Fruit fly (Drosophila melanogaster) whole organism, wandering third instar larva: ENCODE data around the gene CG18428.

Experiments
- CG32264 ChIP-seq: fragments of 200-800 bp; sonication (Bioruptor generic); optimal IDR thresholded peaks from 2 replicates; lab custom pipeline; 2016; ENCODE audit warnings: missing biosample characterization, missing genetic modification characterization
- CG9705 ChIP-seq: fragments of 200-800 bp; sonication (Bioruptor generic); optimal IDR thresholded peaks from 2 replicates; lab custom pipeline; 2018; ENCODE audit warnings: missing biosample characterization, mild to moderate bottlenecking, missing genetic modification characterization
- CrebA ChIP-seq: fragments of 200-800 bp; sonication (Bioruptor generic); optimal IDR thresholded peaks from 2 replicates; lab custom pipeline; 2016; ENCODE audit warnings: missing biosample characterization, mild to moderate bottlenecking, missing genetic modification characterization, borderline replicate concordance
- Dfd ChIP-seq: fragments of >200 bp; optimal IDR thresholded peaks from 2 replicates; lab custom pipeline; 2017; ENCODE audit warnings: missing biosample characterization, missing genetic modification characterization
- Dif ChIP-seq: fragments of 200-275, 200-300 bp; sonication (Bioruptor generic); optimal IDR thresholded peaks from 2 replicates; lab custom pipeline; 2018; ENCODE audit warnings: missing biosample characterization, missing genetic modification characterization; ENCODE audit not compliant: partially characterized antibody
- GATAd ChIP-seq: sonication (Bioruptor generic); optimal IDR thresholded peaks from 2 replicates; lab custom pipeline; 2016; ENCODE audit warnings: missing biosample characterization, missing genetic modification characterization
- Hnf4 ChIP-seq: fragments of 200-800 bp; sonication (Bioruptor generic); optimal IDR thresholded peaks from 2 replicates; lab custom pipeline; 2016; ENCODE audit warnings: missing biosample characterization, mild to moderate bottlenecking, missing genetic modification characterization
- Hr78 ChIP-seq: fragments of >200 bp; optimal IDR thresholded peaks from 2 replicates; lab custom pipeline; 2017; ENCODE audit warnings: missing biosample characterization, missing genetic modification characterization
- Hr83 ChIP-seq: fragments of 200-300 bp; sonication (Bioruptor generic); optimal IDR thresholded peaks from 2 replicates; lab custom pipeline; 2016; ENCODE audit warnings: missing biosample characterization, mild to moderate bottlenecking, missing genetic modification characterization, moderate library complexity; ENCODE audit not compliant: poor library complexity, severe bottlenecking
- Jra ChIP-seq: sonication (Bioruptor generic); optimal IDR thresholded peaks from 2 replicates; lab custom pipeline; 2016; ENCODE audit warnings: missing biosample characterization, missing genetic modification characterization
- Myc ChIP-seq: fragments of >200 bp; optimal IDR thresholded peaks from 2 replicates; lab custom pipeline; 2017
- N ChIP-seq: fragments of >200 bp; optimal IDR thresholded peaks from 2 replicates; lab custom pipeline; 2018; ENCODE audit warnings: missing biosample characterization, missing external identifiers, missing genetic modification characterization
- OdsH ChIP-seq: fragments of 200-800 bp; sonication (Bioruptor generic); optimal IDR thresholded peaks from 2 replicates; lab custom pipeline; 2016; ENCODE audit warnings: missing biosample characterization, mild to moderate bottlenecking, missing genetic modification characterization
- Rel ChIP-seq, 2 experiments: fragments of 200-800 bp; sonication (Bioruptor generic) in 1 of 2; optimal IDR thresholded peaks; 2 replicates in 1 of 2; 3 replicates in 1 of 2; lab custom pipeline; 2016 to 2019; ENCODE audit warnings: mild to moderate bottlenecking in 2 of 2, missing biosample characterization in 2 of 2, missing genetic modification characterization in 2 of 2, moderate library complexity in 1 of 2
- Sp1 ChIP-seq: fragments of 200-800 bp; sonication (Bioruptor generic); optimal IDR thresholded peaks from 3 replicates; lab custom pipeline; 2019; ENCODE audit warnings: missing biosample characterization, mild to moderate bottlenecking, missing genetic modification characterization, moderate library complexity
- Vsx2 ChIP-seq: fragments of 200-300, 225-300 bp; sonication (Bioruptor generic); optimal IDR thresholded peaks from 2 replicates; lab custom pipeline; 2018; ENCODE audit warnings: missing biosample characterization, missing genetic modification characterization; ENCODE audit not compliant: partially characterized antibody
- br ChIP-seq: fragments of 200-800 bp; sonication (Bioruptor generic); optimal IDR thresholded peaks from 2 replicates; lab custom pipeline; 2016; ENCODE audit warnings: missing biosample characterization, missing genetic modification characterization
- dl ChIP-seq, 2 experiments: fragments of 175-275, 200-275 bp in 1 of 2; fragments of 200-275 bp in 1 of 2; sonication (Bioruptor generic); optimal IDR thresholded peaks; lab custom pipeline; 2018; ENCODE audit warnings: mild to moderate bottlenecking in 2 of 2, missing biosample characterization in 2 of 2, missing genetic modification characterization in 2 of 2, moderate library complexity in 2 of 2; ENCODE audit not compliant: partially characterized antibody in 2 of 2, insufficient read depth in 1 of 2
- ey ChIP-seq: fragments of 200-800 bp; sonication (Bioruptor generic); optimal IDR thresholded peaks from 2 replicates; lab custom pipeline; 2016; ENCODE audit warnings: missing biosample characterization, missing genetic modification characterization
- foxo ChIP-seq, 2 experiments: fragments of 200-800 bp; sonication (Bioruptor generic); optimal IDR thresholded peaks; 2 replicates in 1 of 2; 3 replicates in 1 of 2; lab custom pipeline; 2016 to 2017; ENCODE audit warnings: missing biosample characterization in 2 of 2, missing genetic modification characterization in 2 of 2
- fru ChIP-seq: fragments of 200-800 bp; sonication (Bioruptor generic); optimal IDR thresholded peaks from 3 replicates; lab custom pipeline; 2016; ENCODE audit warnings: missing biosample characterization, mild to moderate bottlenecking, missing genetic modification characterization
- h ChIP-seq: fragments of 200-800 bp; sonication (Bioruptor generic); optimal IDR thresholded peaks from 3 replicates; lab custom pipeline; 2016; ENCODE audit warnings: missing biosample characterization, mild to moderate bottlenecking, missing genetic modification characterization
- jim ChIP-seq: fragments of 175-275, 200-325 bp; sonication (Bioruptor generic); optimal IDR thresholded peaks from 2 replicates; lab custom pipeline; 2016; ENCODE audit warnings: missing biosample characterization, mild to moderate bottlenecking, missing genetic modification characterization
- lola ChIP-seq: fragments of >200 bp; optimal IDR thresholded peaks from 2 replicates; lab custom pipeline; 2017; ENCODE audit warnings: missing biosample characterization, missing genetic modification characterization
- psq ChIP-seq: fragments of 200-800 bp; sonication (Bioruptor generic); optimal IDR thresholded peaks from 3 replicates; lab custom pipeline; 2017; ENCODE audit warnings: missing biosample characterization, mild to moderate bottlenecking, missing genetic modification characterization, moderate library complexity
- rgr ChIP-seq: fragments of 200-800 bp; sonication (Bioruptor generic); optimal IDR thresholded peaks from 3 replicates; lab custom pipeline; 2016; ENCODE audit warnings: missing biosample characterization, mild to moderate bottlenecking, missing genetic modification characterization
- sage ChIP-seq: fragments of 200-800 bp; sonication (Bioruptor generic); optimal IDR thresholded peaks from 2 replicates; lab custom pipeline; 2016; ENCODE audit warnings: missing biosample characterization, mild to moderate bottlenecking, missing genetic modification characterization
- sv ChIP-seq: fragments of 200-800 bp; sonication (Bioruptor generic); optimal IDR thresholded peaks from 3 replicates; lab custom pipeline; 2016; ENCODE audit warnings: missing biosample characterization, missing genetic modification characterization
- tai ChIP-seq: sonication (Bioruptor generic); optimal IDR thresholded peaks from 2 replicates; lab custom pipeline; 2016; ENCODE audit warnings: missing biosample characterization, missing genetic modification characterization
- usp ChIP-seq: fragments of >200 bp; optimal IDR thresholded peaks from 2 replicates; lab custom pipeline; 2017; ENCODE audit warnings: missing biosample characterization, missing genetic modification characterization

Gene CG18428

DNA sequence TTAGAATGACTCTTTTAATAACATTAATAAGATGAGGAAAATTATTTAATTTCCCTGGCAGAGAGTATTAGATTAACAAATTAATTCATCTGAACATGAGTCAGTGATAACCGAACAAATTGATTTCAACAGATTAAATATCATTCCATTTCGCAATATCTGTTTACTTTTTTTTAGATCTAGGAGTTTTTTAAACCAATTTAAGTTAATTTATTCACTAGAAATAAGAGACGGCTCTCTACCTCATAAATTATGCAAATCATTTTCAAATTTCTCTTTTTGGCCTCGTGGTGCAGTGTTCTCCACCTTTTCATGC is 3.9 kb downstream of the CG18428 start, which contains the start of gene Root:
Gene Root, plus strand, starts transcription at position 217 of the 316 bp plus-strand sequence.
- TF ChIP-seq jim (GFP tag; lab: Kevin White, UChicago): no peak
- TF ChIP-seq Jra: no peak
- no peak for TF ChIP-seq Dfd (GFP tag; lab: Kevin White, UChicago)
- no peak for TF ChIP-seq OdsH (GFP tag; lab: Kevin White, UChicago)
- TF ChIP-seq Hnf4 (GFP tag; lab: Kevin White, UChicago): no peak
- no peak for TF ChIP-seq Rel (GFP tag; optimal IDR thresholded peaks at IDR 0.05; lab: Kevin White, UChicago)
- TF ChIP-seq Rel (tag; optimal IDR thresholded peaks at IDR 0.05; lab: Kevin White, UChicago): no peak
- no peak for TF ChIP-seq sage (GFP tag; lab: Kevin White, UChicago)
- no peak for TF ChIP-seq GATAd

dm6 chr3R:24116180-24116579 is 7.0 kb downstream of the CG18428 start, which contains the start of gene CG13607:
Gene CG13607, minus strand, starts transcription at chr3R:24116322.
- TF ChIP-seq CG32264 (GFP tag; lab: Kevin White, UChicago): no peak
- TF ChIP-seq Vsx2 (GFP tag; lab: Kevin White, UChicago): no peak
- TF ChIP-seq sv: no peak
- no peak for TF ChIP-seq Myc
- no peak for TF ChIP-seq CG9705 (GFP tag; lab: Kevin White, UChicago)
- no peak for TF ChIP-seq Jra
- TF ChIP-seq jim (GFP tag; lab: Kevin White, UChicago): no peak
- TF ChIP-seq sage (GFP tag; lab: Kevin White, UChicago): no peak
- no peak for TF ChIP-seq Dif (GFP tag; lab: Kevin White, UChicago)
- TF ChIP-seq lola: no peak
- no peak for TF ChIP-seq ey (GFP tag; lab: Kevin White, UChicago)
- TF ChIP-seq, all 38 proteins: peak for 0

dm6 chr3R:24116972-24117371 is 7.8 kb downstream of the CG18428 start:
- no peak for TF ChIP-seq br
- no peak for TF ChIP-seq sv
- no peak for TF ChIP-seq Hr78 (GFP tag; lab: Kevin White, UChicago)
- no peak for TF ChIP-seq N (GFP tag; lab: Kevin White, UChicago)
- no peak for TF ChIP-seq fru (GFP tag; lab: Kevin White, UChicago)
- TF ChIP-seq Hnf4 (GFP tag; lab: Kevin White, UChicago): peak; percentile 10
- no peak for TF ChIP-seq tai
- no peak for TF ChIP-seq h (GFP tag; lab: Kevin White, UChicago)
- no peak for TF ChIP-seq Rel (GFP tag; optimal IDR thresholded peaks at IDR 0.05; lab: Kevin White, UChicago)
- peak; percentile 14 for TF ChIP-seq Rel (tag; optimal IDR thresholded peaks at IDR 0.05; lab: Kevin White, UChicago)
- TF ChIP-seq Jra: no peak
- TF ChIP-seq, all 38 proteins: peak for 2

dm6 chr3R:24121669-24122068 is 12.5 kb downstream of the CG18428 start:
- TF ChIP-seq fru (GFP tag; lab: Kevin White, UChicago): no peak
- no peak for TF ChIP-seq Rel (GFP tag; optimal IDR thresholded peaks at IDR 0.05; lab: Kevin White, UChicago)
- peak; percentile 88 for TF ChIP-seq Rel (tag; optimal IDR thresholded peaks at IDR 0.05; lab: Kevin White, UChicago)
- TF ChIP-seq dl (GFP tag; optimal IDR thresholded peaks at IDR 0.05; lab: Kevin White, UChicago; ENCODE audit: insufficient read depth in 1 of 2, partially characterized antibody in 2 of 2): no peak
- no peak for TF ChIP-seq tai
- TF ChIP-seq CG32264 (GFP tag; lab: Kevin White, UChicago): no peak
- no peak for TF ChIP-seq foxo (GFP tag; optimal IDR thresholded peaks at IDR 0.05; lab: Kevin White, UChicago)
- no peak for TF ChIP-seq rgr (GFP tag; lab: Kevin White, UChicago)

DNA sequence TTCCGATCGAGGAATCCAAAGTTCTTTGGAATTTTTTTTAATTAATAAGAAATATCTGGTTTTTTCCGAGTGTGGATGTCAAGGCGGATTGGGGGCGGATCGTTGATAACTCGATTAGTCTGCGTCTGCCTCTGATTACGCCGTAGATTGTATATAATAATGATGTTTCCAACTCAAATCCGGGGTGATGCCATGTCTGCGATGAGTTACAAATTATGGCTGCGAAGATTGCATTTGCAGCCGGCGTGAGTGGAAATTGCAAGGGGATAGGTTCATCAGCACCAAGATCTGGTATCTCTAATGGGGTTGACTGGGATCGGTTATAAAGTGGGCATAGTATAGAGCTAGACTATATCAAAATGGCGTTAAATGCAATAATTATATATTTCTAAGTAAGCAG is 13.2 kb downstream of the CG18428 start:
- TF ChIP-seq Sp1 (GFP tag; lab: Kevin White, UChicago): no peak
- TF ChIP-seq psq: no peak
- TF ChIP-seq tai: no peak
- TF ChIP-seq Dif (GFP tag; lab: Kevin White, UChicago): no peak
- TF ChIP-seq Hr83: no peak
- no peak for TF ChIP-seq sage (GFP tag; lab: Kevin White, UChicago)

- TF ChIP-seq CrebA (GFP tag; lab: Kevin White, UChicago): no peak
- TF ChIP-seq br: no peak
- no peak for TF ChIP-seq usp (GFP tag; lab: Kevin White, UChicago)
- TF ChIP-seq Rel (GFP tag; optimal IDR thresholded peaks at IDR 0.05; lab: Kevin White, UChicago): no peak
- peak; percentile 39 for TF ChIP-seq Rel (tag; optimal IDR thresholded peaks at IDR 0.05; lab: Kevin White, UChicago)
- TF ChIP-seq psq: no peak
- no peak for TF ChIP-seq Vsx2 (GFP tag; lab: Kevin White, UChicago)
- TF ChIP-seq Dfd (GFP tag; lab: Kevin White, UChicago): no peak
- no peak for TF ChIP-seq CG32264 (GFP tag; lab: Kevin White, UChicago)
Observed at dm6 chr3R:24130080-24130479, 20.9 kb downstream of the CG18428 start, which contains the start of the genes GatB and Tsc1. Gene GatB, minus strand, starts transcription at chr3R:24130255. Gene Tsc1, plus strand, starts transcription at chr3R:24130307.
